Worm (Caenorhabditis elegans) whole organism, young adult: ENCODE measurements around the gene egg-2.

Experiments used
- die-1 ChIP-seq: sonication (generic microtip); optimal IDR thresholded peaks from 2 replicates; lab custom pipeline; 2016; ENCODE audit warnings: missing genotype, mild to moderate bottlenecking, missing genetic modification characterization, missing compliant biosample characterization
- efl-1 ChIP-seq: fragments of 150-350 bp; optimal IDR thresholded peaks from 2 replicates; lab custom pipeline; 2014; ENCODE audit warnings: missing biosample characterization, missing genetic modification reagents, missing genetic modification characterization

DNA sequence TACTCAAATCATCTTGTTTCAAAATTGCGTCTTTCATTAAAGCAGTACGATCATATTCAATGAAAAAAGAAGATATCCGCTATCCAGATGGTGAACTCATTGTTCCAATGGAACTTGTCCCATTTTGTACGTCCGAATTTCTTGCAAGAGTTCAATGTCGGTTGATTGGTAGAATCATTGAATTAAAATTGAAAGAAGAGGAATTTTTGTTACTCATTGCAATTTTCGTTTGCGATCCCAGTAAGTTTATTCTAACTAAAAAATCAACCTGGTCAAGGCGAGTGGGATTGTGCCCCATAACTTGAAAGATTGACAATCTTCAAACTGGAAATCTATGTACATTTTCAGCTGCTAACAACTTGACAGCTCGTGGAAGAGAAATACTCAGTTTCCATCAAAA lies 36.1 kb upstream of the egg-2 start:
- TF ChIP-seq efl-1 (GFP tag; lab: Kevin White, UChicago) (no peak), die-1 (tag; lab: Kevin White, UChicago) (no peak)
